Fruit fly (Drosophila melanogaster): Measurements from ENCODE around the gene CG32270.

Gene CG32270

dm6 chr3L:3239033-3239752, 30.4 kb upstream of the CG32270 start, which contains the start of gene CG17746 (continued):
- TF ChIP-seq CrebB (tag; optimal IDR thresholded peaks at IDR 0.05) (peak; percentile 15), CG14860 (GFP tag; IDR thresholded peaks at IDR 0.05; ENCODE audit: partially characterized antibody) (peak; percentile 41; the same call in 1 of the 3 replicates), CG4282 (GFP tag; optimal IDR thresholded peaks at IDR 0.05) (peak; percentile 72), CG1792 (GFP tag; optimal IDR thresholded peaks at IDR 0.05) (peak; percentile 16), dpn (GFP tag; optimal IDR thresholded peaks at IDR 0.05) (peak; percentile 43 to 61), tgo (GFP tag; IDR thresholded peaks at IDR 0.05) (no peak), CG8290 (GFP tag; optimal IDR thresholded peaks at IDR 0.05) (peak; percentile 46), CG8290 (tag; optimal IDR thresholded peaks at IDR 0.05) (no peak), pita (GFP tag; optimal IDR thresholded peaks at IDR 0.05) (peak; percentile 66), stc (GFP tag; IDR thresholded peaks at IDR 0.05) (no peak), Kr (GFP tag; optimal IDR thresholded peaks at IDR 0.05) (no peak), CG14710 (tag; optimal IDR thresholded peaks at IDR 0.05) (peak; percentile 72), CG3847 (GFP tag; IDR thresholded peaks at IDR 0.05) (peak; percentile 91), CG15601 (tag; optimal IDR thresholded peaks at IDR 0.05) (peak; percentile 53), PHDP (tag; optimal IDR thresholded peaks at IDR 0.05) (no peak), H15 (GFP tag; IDR thresholded peaks at IDR 0.05) (no peak), CG33557 (GFP tag; optimal IDR thresholded peaks at IDR 0.05) (no peak), HLHmδ (GFP tag; optimal IDR thresholded peaks at IDR 0.05) (peak; percentile 36), Trl (optimal IDR thresholded peaks at IDR 0.05) (peak in 1 of 2 experiments; percentile 10), Trl (GFP tag; optimal IDR thresholded peaks at IDR 0.05) (peak; percentile 38), CG17829 (tag; optimal IDR thresholded peaks at IDR 0.05) (peak; percentile 54), pfk (GFP tag; optimal IDR thresholded peaks at IDR 0.05) (no peak), CG30020 (tag; optimal IDR thresholded peaks at IDR 0.05) (no peak), CG34422 (GFP tag; IDR thresholded peaks at IDR 0.05) (peak; percentile 59; the same call in 1 of the 3 replicates), CG12744 (GFP tag; optimal IDR thresholded peaks at IDR 0.05) (peak; percentile 50), toy (GFP tag; IDR thresholded peaks at IDR 0.05) (no peak), hkb (optimal IDR thresholded peaks at IDR 0.05) (peak; percentile 84), hkb (GFP tag; IDR thresholded peaks at IDR 0.05) (no peak), trem (tag; optimal IDR thresholded peaks at IDR 0.05) (peak; percentile 87), CG9797 (GFP tag; optimal IDR thresholded peaks at IDR 0.05) (peak; percentile 93), Myb (GFP tag; optimal IDR thresholded peaks at IDR 0.05) (peak; percentile 79), Sin3A (optimal IDR thresholded peaks at IDR 0.05) (peak; percentile 64), CG16863 (GFP tag; optimal IDR thresholded peaks at IDR 0.05) (no peak), Six4 (GFP tag; optimal IDR thresholded peaks at IDR 0.05) (no peak), CG10543 (GFP tag; optimal IDR thresholded peaks at IDR 0.05) (peak; percentile 37), CG4617 (GFP tag; optimal IDR thresholded peaks at IDR 0.05; ENCODE audit: borderline replicate concordance) (peak; percentile 91), CG7745 (tag; optimal IDR thresholded peaks at IDR 0.05) (no peak), CG8388 (GFP tag; optimal IDR thresholded peaks at IDR 0.05) (no peak), Atf3 (GFP tag; optimal IDR thresholded peaks at IDR 0.05) (no peak), CG6654 (GFP tag; optimal IDR thresholded peaks at IDR 0.05) (no peak), gsb (GFP tag; IDR thresholded peaks at IDR 0.05) (no peak), Ets65A (GFP tag) (peak; percentile 92), Elba2 (GFP tag; optimal IDR thresholded peaks at IDR 0.05) (no peak), tup (GFP tag; optimal IDR thresholded peaks at IDR 0.05) (no peak), Chrac-16 (GFP tag; optimal IDR thresholded peaks at IDR 0.05) (peak; percentile 28), CG9876 (GFP tag; optimal IDR thresholded peaks at IDR 0.05) (peak; percentile 47), ssp (GFP tag; IDR thresholded peaks at IDR 0.05) (no peak), CG12659 (GFP tag; optimal IDR thresholded peaks at IDR 0.05) (peak; percentile 75), Hmx (GFP tag; optimal IDR thresholded peaks at IDR 0.05) (no peak), so (GFP tag; IDR thresholded peaks at IDR 0.05) (no peak), maf-S (GFP tag; optimal IDR thresholded peaks at IDR 0.05) (peak; percentile 59), kay (GFP tag; optimal IDR thresholded peaks at IDR 0.05) (peak; percentile 43)
